Worm (Caenorhabditis elegans) whole organism, early embryonic: ENCODE results near the gene srh-182.

Experiments
- B0310.2 ChIP-seq: sonication (generic microtip); optimal IDR thresholded peaks from 2 replicates; lab custom pipeline; 2016; ENCODE audit warnings: mild to moderate bottlenecking, missing genetic modification characterization, missing compliant biosample characterization
- F13C5.2 ChIP-seq: sonication (generic microtip); optimal IDR thresholded peaks from 2 replicates; lab custom pipeline; 2017; ENCODE audit warnings: mild to moderate bottlenecking, missing genetic modification characterization, inconsistent platforms, missing compliant biosample characterization
- aly-1 ChIP-seq: sonication (generic microtip); optimal IDR thresholded peaks from 2 replicates; lab custom pipeline; 2016; ENCODE audit warnings: missing genetic modification characterization, missing compliant biosample characterization
- ama-1 ChIP-seq: fragments of 150-350 bp; optimal IDR thresholded peaks from 2 replicates; lab custom pipeline; 2014
- ceh-36 ChIP-seq: sonication (generic microtip); optimal IDR thresholded peaks from 2 replicates; lab custom pipeline; 2016; ENCODE audit warnings: missing genetic modification characterization, inconsistent platforms, missing compliant biosample characterization
- ets-7 ChIP-seq: sonication (generic microtip); optimal IDR thresholded peaks from 2 replicates; lab custom pipeline; 2016; ENCODE audit warnings: missing genotype, missing genetic modification characterization, missing compliant biosample characterization
- hmbx-1 ChIP-seq: sonication (generic microtip); optimal IDR thresholded peaks from 2 replicates; lab custom pipeline; 2016; ENCODE audit warnings: mild to moderate bottlenecking, missing genetic modification characterization, missing compliant biosample characterization
- hmg-4 ChIP-seq: fragments of 200-800 bp; sonication (Bioruptor generic); optimal IDR thresholded peaks from 2 replicates; lab custom pipeline; 2018; ENCODE audit warnings: mild to moderate bottlenecking, missing genetic modification characterization, missing compliant biosample characterization
- pes-1 ChIP-seq: fragments of 200-800 bp; sonication (Bioruptor generic); IDR thresholded peaks from 2 replicates; pipeline ENCODE4 v1.3.6; 2022; ENCODE audit warnings: missing genetic modification reagents, missing genetic modification characterization, missing compliant biosample characterization
- scrt-1 ChIP-seq: fragments of 200-800 bp; sonication (Bioruptor generic); IDR thresholded peaks from 2 replicates; pipeline ENCODE4 v1.3.6; 2022; ENCODE audit warnings: missing genetic modification characterization, missing compliant biosample characterization
- sea-1 ChIP-seq: fragments of 200-800 bp; sonication (Bioruptor generic); conservative IDR thresholded peaks from 2 replicates; pipeline ENCODE4 v1.3.6; 2022; ENCODE audit warnings: missing genetic modification characterization, missing compliant biosample characterization
- tbx-37 ChIP-seq: fragments of 200-800 bp; sonication (Bioruptor generic); conservative IDR thresholded peaks from 2 replicates; pipeline ENCODE4 v1.3.6; 2022; ENCODE audit warnings: missing genetic modification reagents, missing genetic modification characterization, missing compliant biosample characterization
- tra-4 ChIP-seq: sonication (generic microtip); optimal IDR thresholded peaks from 2 replicates; lab custom pipeline; 2017; ENCODE audit warnings: missing genetic modification characterization, missing compliant biosample characterization

DNA sequence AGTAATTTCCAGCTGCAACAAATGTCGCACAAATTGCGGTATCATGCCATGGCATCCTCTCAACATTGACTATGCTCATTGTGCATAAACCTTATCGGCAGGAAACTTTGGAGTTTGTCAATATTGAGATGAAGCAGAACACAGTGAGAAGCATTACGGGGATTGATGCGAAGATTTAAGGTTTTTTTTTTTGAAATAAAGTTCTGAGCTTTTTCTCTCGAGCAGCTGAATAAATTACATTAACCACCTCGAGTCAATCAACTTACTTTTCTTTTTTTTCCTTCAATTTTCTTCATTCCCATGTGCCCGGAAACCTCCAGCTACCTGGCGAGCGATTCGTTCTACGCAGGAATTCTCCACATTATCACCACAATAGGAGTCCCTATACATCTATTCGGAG lies 2.8 kb upstream of the srh-182 start, which contains the start of gene srh-179:
- TF ChIP-seq hmbx-1 (tag; lab: Kevin White, UChicago) (no peak), ama-1 (lab: Kevin White, UChicago) (no peak), pes-1 (GFP tag; lab: Robert Waterston, UW) (no peak), aly-1 (tag; lab: Kevin White, UChicago) (no peak), sea-1 (GFP tag; lab: Robert Waterston, UW) (no peak), ets-7 (tag; lab: Kevin White, UChicago) (no peak), hmg-4 (no peak), tbx-37 (GFP tag; lab: Robert Waterston, UW) (no peak), tra-4 (tag; lab: Kevin White, UChicago) (no peak), B0310.2 (tag; lab: Kevin White, UChicago) (no peak), scrt-1 (GFP tag; lab: Robert Waterston, UW) (no peak), ceh-36 (tag; lab: Kevin White, UChicago) (no peak), F13C5.2 (no peak)
